Fruit fly (Drosophila melanogaster) whole organism, larva: ENCODE results near the gene CG4686.

Experiments
- noc ChIP-seq: fragments of 200-800 bp; sonication (Bioruptor generic); optimal IDR thresholded peaks from 3 replicates; lab custom pipeline; 2019; ENCODE audit warnings: missing biosample characterization, mild to moderate bottlenecking, missing genetic modification characterization, moderate library complexity

The CG4686 gene

dm6 chr3R:19890340-19890998, 26.2 kb downstream of the CG4686 start, which contains the start of gene CG4733:
TSS of gene CG4733 (plus strand) at chr3R:19890689.
- no peak for TF ChIP-seq noc (tag; lab: Kevin White, UChicago)

- TF ChIP-seq noc (tag; lab: Kevin White, UChicago) = no peak
Measured at dm6 chr3R:19891363-19891762, 27.1 kb downstream of the CG4686 start.

dm6 chr3R:19892046-19892445, 27.8 kb downstream of the CG4686 start:
- TF ChIP-seq noc (tag; lab: Kevin White, UChicago) = peak; percentile 53

- TF ChIP-seq noc (tag; lab: Kevin White, UChicago) = no peak
Measured at dm6 chr3R:19895305-19895704, 31.0 kb downstream of the CG4686 start.

dm6 chr3R:19901742-19902141, 37.4 kb downstream of the CG4686 start:
- no peak for TF ChIP-seq noc (tag; lab: Kevin White, UChicago)

- TF ChIP-seq noc (tag; lab: Kevin White, UChicago) = peak; percentile 14
Measured at dm6 chr3R:19902328-19902727, 38.0 kb downstream of the CG4686 start.

dm6 chr3R:19902926-19903739, 38.8 kb downstream of the CG4686 start, which contains the start of gene ClpX:
TSS of gene ClpX (minus strand) at chr3R:19903689.
- TF ChIP-seq noc (tag; lab: Kevin White, UChicago) = peak; percentile 2

dm6 chr3R:19904865-19905373, 40.6 kb downstream of the CG4686 start, which contains the start of the genes Surf6 and RhoGAP92B:
TSS of gene Surf6 (minus strand) at chr3R:19904868.
TSS of gene RhoGAP92B (plus strand) at chr3R:19905164.
- TF ChIP-seq noc (tag; lab: Kevin White, UChicago) = peak; percentile 75

- TF ChIP-seq noc (tag; lab: Kevin White, UChicago) = peak; percentile 92
Measured at dm6 chr3R:19905932-19906439, 41.7 kb downstream of the CG4686 start.

- peak; percentile 69 for TF ChIP-seq noc (tag; lab: Kevin White, UChicago)
Measured at dm6 chr3R:19908863-19909343, 44.6 kb downstream of the CG4686 start.

- TF ChIP-seq noc (tag; lab: Kevin White, UChicago) = no peak
Measured at dm6 chr3R:19909541-19910182, 45.4 kb downstream of the CG4686 start.

- no peak for TF ChIP-seq noc (tag; lab: Kevin White, UChicago)
Measured at dm6 chr3R:19910302-19911029, 46.2 kb downstream of the CG4686 start.

- TF ChIP-seq noc (tag; lab: Kevin White, UChicago) = no peak
Measured at dm6 chr3R:19911030-19911429, 46.7 kb downstream of the CG4686 start.

dm6 chr3R:19915312-19915711, 51.0 kb downstream of the CG4686 start, which contains the start of the genes Xport-A and Xport-B:
TSS of gene Xport-A (minus strand) at chr3R:19915412.
TSS of gene Xport-B (minus strand) at chr3R:19915412.
- TF ChIP-seq noc (tag; lab: Kevin White, UChicago) = no peak
